Worm (Caenorhabditis elegans): ENCODE results near the gene seu-1.

Gene seu-1

DNA sequence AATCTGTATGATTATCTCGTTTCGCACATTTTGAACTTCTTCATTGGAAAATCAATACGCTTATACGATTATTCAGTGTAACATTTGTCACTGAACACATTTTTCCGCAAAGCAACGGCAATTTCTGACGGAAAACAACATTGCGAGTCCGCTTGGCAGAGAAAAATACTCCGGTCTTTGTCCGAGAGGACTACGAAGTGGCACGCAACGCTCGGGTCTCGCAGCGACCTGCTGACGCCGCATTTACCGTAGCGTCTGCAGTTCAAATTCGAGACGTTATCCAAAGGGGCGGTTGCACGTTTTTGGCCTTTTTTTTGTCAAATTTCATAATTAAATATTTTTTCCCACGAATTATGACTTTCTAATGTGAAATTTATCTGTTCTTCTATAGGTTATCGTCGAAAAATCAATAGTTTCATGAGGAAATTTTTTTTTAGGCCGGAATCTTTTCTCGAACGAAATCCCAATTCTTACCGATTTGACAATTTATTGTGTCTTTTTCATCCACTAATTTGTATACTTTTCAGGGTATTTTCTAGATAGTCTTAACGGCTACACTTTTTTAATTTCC is 5.7 kb upstream of the seu-1 start, which contains the start of gene sqd-1 (continued):
- peak; percentile 81 for TF ChIP-seq Y53F4B.3 (GFP tag; IDR thresholded peaks at IDR 0.05)
- peak; percentile 22 for TF ChIP-seq somi-1 (GFP tag; optimal IDR thresholded peaks at IDR 0.05)
- TF ChIP-seq C17E4.6 (GFP tag; IDR thresholded peaks at IDR 0.05): peak; percentile 92
- TF ChIP-seq egl-44 (GFP tag; IDR thresholded peaks at IDR 0.05): peak; percentile 86; the same call in 1 of the 2 replicates
- TF ChIP-seq lin-54 (GFP tag; optimal IDR thresholded peaks at IDR 0.05): peak; percentile 92
- peak; percentile 75 for TF ChIP-seq tbp1 (GFP tag; optimal IDR thresholded peaks at IDR 0.05)
- no peak for TF ChIP-seq mel-28 (tag; optimal IDR thresholded peaks at IDR 0.05; ENCODE audit: borderline replicate concordance)
- TF ChIP-seq rpc-1 (optimal IDR thresholded peaks at IDR 0.05): peak; percentile 14
- TF ChIP-seq rpc-1 (tag; optimal IDR thresholded peaks at IDR 0.05): no peak
- TF ChIP-seq unc-62 (GFP tag; optimal IDR thresholded peaks at IDR 0.05): no peak
- TF ChIP-seq Y53G8AR.9 (GFP tag; conservative IDR thresholded peaks at IDR 0.05): peak; percentile 96
- peak; percentile 81; the same call in 1 of the 2 replicates for TF ChIP-seq sea-2 (GFP tag; IDR thresholded peaks at IDR 0.05)
- TF ChIP-seq ztf-28 (GFP tag; IDR thresholded peaks at IDR 0.05): peak; percentile 96
- TF ChIP-seq snpc-1.3 (tag; optimal IDR thresholded peaks at IDR 0.05; ENCODE audit: insufficient read depth): peak; percentile 64
- peak; percentile 88 for TF ChIP-seq F52B5.7 (tag; optimal IDR thresholded peaks at IDR 0.05)
- TF ChIP-seq egl-18 (GFP tag; IDR thresholded peaks at IDR 0.05): peak; percentile 72; the same call in 1 of the 2 replicates
- TF ChIP-seq K11D2.4 (GFP tag; IDR thresholded peaks at IDR 0.05): peak; percentile 93
- TF ChIP-seq lsy-27 (tag; optimal IDR thresholded peaks at IDR 0.05; ENCODE audit: borderline replicate concordance, insufficient read depth): peak; percentile 2
- TF ChIP-seq lag-1 (GFP tag; IDR thresholded peaks at IDR 0.05): no peak
- peak; percentile 84 for TF ChIP-seq madf-10 (tag; optimal IDR thresholded peaks at IDR 0.05)
- peak; percentile 96 for TF ChIP-seq nfyb-1 (GFP tag; IDR thresholded peaks at IDR 0.05)
- peak; percentile 89 for TF ChIP-seq zim-3 (tag; optimal IDR thresholded peaks at IDR 0.05)
- 0 out of 2 replicates have a peak, but pooled peaks have one; percentile 71 for TF ChIP-seq F37B4.10 (GFP tag; IDR thresholded peaks at IDR 0.05)
- peak; percentile 62 for TF ChIP-seq unc-130 (GFP tag; optimal IDR thresholded peaks at IDR 0.05)
- peak; percentile 83 for TF ChIP-seq snpc-3.4 (tag; optimal IDR thresholded peaks at IDR 0.05)
- peak; percentile 82 for TF ChIP-seq lsl-1 (GFP tag; optimal IDR thresholded peaks at IDR 0.05)
- no peak for TF ChIP-seq sptf-2 (GFP tag; optimal IDR thresholded peaks at IDR 0.05)
- TF ChIP-seq nfya-1 (tag; optimal IDR thresholded peaks at IDR 0.05; ENCODE audit: borderline replicate concordance, insufficient read depth): no peak
- peak; percentile 54 for TF ChIP-seq xnd-1 (tag; optimal IDR thresholded peaks at IDR 0.05)
- TF ChIP-seq nhr-90 (tag; optimal IDR thresholded peaks at IDR 0.05): peak; percentile 16
- TF ChIP-seq mcd-1 (GFP tag; IDR thresholded peaks at IDR 0.05): peak; percentile 94
- peak; percentile 89 for TF ChIP-seq D2030.7 (GFP tag; IDR thresholded peaks at IDR 0.05)
- TF ChIP-seq bed-2 (GFP tag; IDR thresholded peaks at IDR 0.05): 0 out of 2 replicates have a peak, but pooled peaks have one; percentile 36
- TF ChIP-seq hlh-12 (tag; optimal IDR thresholded peaks at IDR 0.05): no peak
- TF ChIP-seq F57A8.1 (GFP tag; optimal IDR thresholded peaks at IDR 0.05): no peak
- peak; percentile 91 for TF ChIP-seq rcor-1 (GFP tag; IDR thresholded peaks at IDR 0.05)
- no peak for TF ChIP-seq nhr-120 (GFP tag; IDR thresholded peaks at IDR 0.05)
- TF ChIP-seq die-1 (tag; optimal IDR thresholded peaks at IDR 0.05): peak; percentile 55
- peak; percentile 84 for TF ChIP-seq Y67H2A.10 (GFP tag; conservative IDR thresholded peaks at IDR 0.05)
- TF ChIP-seq tlf-1 (GFP tag; optimal IDR thresholded peaks at IDR 0.05): peak; percentile 93
- TF ChIP-seq nhr-27 (tag; optimal IDR thresholded peaks at IDR 0.05): peak; percentile 57
- TF ChIP-seq attf-5 (GFP tag; optimal IDR thresholded peaks at IDR 0.05): peak; percentile 88
